Worm (Caenorhabditis elegans): ENCODE results near the gene ZC443.4.

Gene ZC443.4

DNA sequence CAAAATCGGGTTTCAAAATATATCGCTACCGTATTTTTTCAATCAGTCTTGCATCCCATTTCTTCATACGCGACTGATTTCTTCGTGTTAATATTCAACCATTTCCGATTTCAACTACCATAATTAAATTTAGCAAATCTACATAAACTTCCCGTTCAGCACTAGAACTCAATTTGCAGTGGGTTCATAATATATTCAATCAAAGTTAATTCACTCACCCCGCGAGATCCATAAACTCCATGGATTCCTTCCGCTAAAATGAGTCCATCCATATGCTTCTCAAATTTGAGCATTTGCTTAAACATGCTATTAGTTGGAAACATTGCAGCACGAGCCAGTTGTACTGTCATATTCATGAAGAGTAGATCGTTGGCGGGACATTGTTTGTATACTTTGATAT is 1.2 kb downstream of the ZC443.4 start:
- TF ChIP-seq T07F8.4 (tag; optimal IDR thresholded peaks at IDR 0.05) (no peak), tbx-9 (tag; optimal IDR thresholded peaks at IDR 0.05; ENCODE audit: borderline replicate concordance) (no peak), nhr-80 (tag; optimal IDR thresholded peaks at IDR 0.05) (no peak), nfya-2 (GFP tag; IDR thresholded peaks at IDR 0.05) (no peak), attf-5 (GFP tag; optimal IDR thresholded peaks at IDR 0.05) (no peak), B0261.1 (tag; optimal IDR thresholded peaks at IDR 0.05) (no peak), nhr-90 (tag; optimal IDR thresholded peaks at IDR 0.05) (no peak), ztf-3 (GFP tag; optimal IDR thresholded peaks at IDR 0.05) (no peak), athp-1 (tag; optimal IDR thresholded peaks at IDR 0.05) (no peak), zfh-2 (GFP tag; conservative IDR thresholded peaks at IDR 0.05) (no peak), ceh-58 (GFP tag; IDR thresholded peaks at IDR 0.05) (no peak), sea-2 (GFP tag; IDR thresholded peaks at IDR 0.05) (no peak), F10E7.11 (tag; optimal IDR thresholded peaks at IDR 0.05) (no peak), ceh-91 (GFP tag; IDR thresholded peaks at IDR 0.05) (no peak), F57C9.4 (tag; optimal IDR thresholded peaks at IDR 0.05) (no peak)

- TF ChIP-seq nhr-27 (tag; optimal IDR thresholded peaks at IDR 0.05): no peak
- TF ChIP-seq ama-1 (optimal IDR thresholded peaks at IDR 0.05): no peak
- TF ChIP-seq ama-1 (GFP tag; optimal IDR thresholded peaks at IDR 0.05): peak in 1 of 2 experiments; percentile 66
Measured at ce11 chrV:12816672-12817071, 3.0 kb downstream of the ZC443.4 start.

DNA sequence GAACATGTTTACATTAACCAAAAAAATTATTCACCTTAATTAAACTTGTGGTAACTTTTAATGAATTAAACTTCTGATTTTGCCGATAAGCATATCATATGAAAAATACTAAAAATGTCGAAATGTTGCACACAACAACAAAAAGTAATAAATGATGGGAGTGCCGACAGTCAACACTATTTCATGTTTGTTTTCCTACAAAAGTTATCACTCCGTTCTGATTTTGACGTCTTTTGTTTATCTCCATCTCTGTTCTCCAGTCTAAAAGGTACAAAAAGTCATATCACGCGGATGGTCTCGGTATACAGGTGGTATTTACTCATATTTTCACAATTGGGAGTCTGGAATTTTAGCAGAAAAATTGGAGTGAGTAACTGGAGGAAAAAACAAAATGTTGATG is 4.3 kb downstream of the ZC443.4 start:
- TF ChIP-seq ceh-40 (GFP tag; IDR thresholded peaks at IDR 0.05) (no peak), ztf-22 (GFP tag; optimal IDR thresholded peaks at IDR 0.05) (no peak), Y67H2A.10 (GFP tag; conservative IDR thresholded peaks at IDR 0.05) (no peak), snpc-1.1 (tag; optimal IDR thresholded peaks at IDR 0.05; ENCODE audit: insufficient read depth) (no peak), hsf-1 (GFP tag; IDR thresholded peaks at IDR 0.05) (no peak), zim-3 (tag; optimal IDR thresholded peaks at IDR 0.05) (no peak), pha-4 (tag; optimal IDR thresholded peaks at IDR 0.05) (peak; percentile 9), nhr-80 (tag; optimal IDR thresholded peaks at IDR 0.05) (no peak), nhr-27 (tag; optimal IDR thresholded peaks at IDR 0.05) (no peak)

DNA sequence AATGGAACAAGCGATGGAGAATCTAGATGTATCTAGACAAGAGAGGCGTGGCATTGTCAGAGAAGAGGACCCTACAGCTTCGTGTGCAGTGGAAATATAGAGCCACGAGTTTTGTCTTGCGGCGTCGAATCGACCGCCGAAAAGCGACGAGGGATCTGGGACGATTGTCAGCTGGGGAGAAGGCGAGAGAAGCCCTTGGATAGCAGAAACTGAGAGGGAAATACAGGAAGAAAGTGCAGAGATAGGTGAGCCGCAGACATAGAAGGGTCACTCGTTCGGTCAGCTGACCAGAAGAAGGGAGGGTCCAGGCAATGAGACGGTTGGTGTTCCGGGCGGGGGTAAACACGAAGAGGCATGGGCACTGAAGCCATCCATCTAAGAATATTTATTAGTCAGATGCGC is 5.2 kb downstream of the ZC443.4 start:
- no peak for TF ChIP-seq F57C9.4 (tag; optimal IDR thresholded peaks at IDR 0.05)
- no peak for TF ChIP-seq nhr-27 (tag; optimal IDR thresholded peaks at IDR 0.05)
- TF ChIP-seq attf-5 (GFP tag; optimal IDR thresholded peaks at IDR 0.05): peak; percentile 65
- no peak for TF ChIP-seq unc-130 (GFP tag; optimal IDR thresholded peaks at IDR 0.05)
- TF ChIP-seq ceh-27 (GFP tag; optimal IDR thresholded peaks at IDR 0.05): peak; percentile 59
- peak; percentile 64; the same call in 1 of the 2 replicates for TF ChIP-seq mcd-1 (GFP tag; IDR thresholded peaks at IDR 0.05)
- TF ChIP-seq madf-10 (tag; optimal IDR thresholded peaks at IDR 0.05): peak; percentile 81
- no peak for TF ChIP-seq Y53G8AR.9 (GFP tag; conservative IDR thresholded peaks at IDR 0.05)
- TF ChIP-seq sdz-38 (tag; optimal IDR thresholded peaks at IDR 0.05): no peak
- no peak for TF ChIP-seq Y79H2A.3 (GFP tag; conservative IDR thresholded peaks at IDR 0.05)
- TF ChIP-seq sea-2 (GFP tag; IDR thresholded peaks at IDR 0.05): no peak
- peak; percentile 4 for TF ChIP-seq lin-54 (GFP tag; optimal IDR thresholded peaks at IDR 0.05)
- no peak for TF ChIP-seq madf-6 (GFP tag; IDR thresholded peaks at IDR 0.05)
- TF ChIP-seq lin-35 (GFP tag; optimal IDR thresholded peaks at IDR 0.05): peak in 1 of 3 experiments; percentile 47
- no peak for TF ChIP-seq ztf-6 (GFP tag; IDR thresholded peaks at IDR 0.05)
- TF ChIP-seq ceh-91 (GFP tag; IDR thresholded peaks at IDR 0.05): no peak
- TF ChIP-seq cebp-2 (GFP tag; IDR thresholded peaks at IDR 0.05): no peak
- TF ChIP-seq K11D2.4 (GFP tag; IDR thresholded peaks at IDR 0.05): peak; percentile 58
- TF ChIP-seq tbp1 (GFP tag; optimal IDR thresholded peaks at IDR 0.05): no peak
- peak; percentile 59; the same call in 1 of the 2 replicates for TF ChIP-seq egrh-3 (GFP tag; IDR thresholded peaks at IDR 0.05)
- no peak for TF ChIP-seq efl-1 (GFP tag; optimal IDR thresholded peaks at IDR 0.05)
- no peak for TF ChIP-seq ceh-40 (GFP tag; IDR thresholded peaks at IDR 0.05)
- peak; percentile 41 for TF ChIP-seq atf-7 (tag; optimal IDR thresholded peaks at IDR 0.05)
- TF ChIP-seq nfya-2 (GFP tag; IDR thresholded peaks at IDR 0.05): no peak
- no peak for TF ChIP-seq ztf-26 (tag; optimal IDR thresholded peaks at IDR 0.05)
- TF ChIP-seq cebp-1 (GFP tag; IDR thresholded peaks at IDR 0.05): peak; percentile 49; the same call in 1 of the 2 replicates
- peak; percentile 78 for TF ChIP-seq cebp-1 (tag; optimal IDR thresholded peaks at IDR 0.05)
